Fruit fly (Drosophila melanogaster): ENCODE measurements around the gene Shab.

Shab gene

dm6 chr3L:2913291-2913690, 18.5 kb downstream of the Shab start (continued):
- TF ChIP-seq CG4854 (GFP tag; optimal IDR thresholded peaks at IDR 0.05) = no peak
- no peak for TF ChIP-seq pum (GFP tag; optimal IDR thresholded peaks at IDR 0.05)
- no peak for TF ChIP-seq Stat92E (GFP tag; optimal IDR thresholded peaks at IDR 0.05)
- TF ChIP-seq fd3F (GFP tag; optimal IDR thresholded peaks at IDR 0.05) = peak; percentile 26
- no peak for TF ChIP-seq btn (GFP tag; optimal IDR thresholded peaks at IDR 0.05)
- TF ChIP-seq fru (optimal IDR thresholded peaks at IDR 0.05) = no peak
- no peak for TF ChIP-seq CG1233 (GFP tag; optimal IDR thresholded peaks at IDR 0.05)
- TF ChIP-seq Oaz (GFP tag; IDR thresholded peaks at IDR 0.05) = no peak
- TF ChIP-seq CG9797 (GFP tag; optimal IDR thresholded peaks at IDR 0.05) = no peak
- no peak for TF ChIP-seq pan (optimal IDR thresholded peaks at IDR 0.05)
- TF ChIP-seq pan (GFP tag; optimal IDR thresholded peaks at IDR 0.05 in 1 of 2, IDR thresholded peaks at IDR 0.05 in 1 of 2) = no peak
- no peak for TF ChIP-seq emc (GFP tag; optimal IDR thresholded peaks at IDR 0.05)
- 0 out of 2 replicates have a peak, but pooled peaks have one; percentile 9 for TF ChIP-seq CG9932 (GFP tag; IDR thresholded peaks at IDR 0.05)
- TF ChIP-seq CG13894 (tag; optimal IDR thresholded peaks at IDR 0.05) = peak; percentile 41
- no peak for TF ChIP-seq Mad (GFP tag; optimal IDR thresholded peaks at IDR 0.05)
- no peak for TF ChIP-seq ken (GFP tag; IDR thresholded peaks at IDR 0.05)
- no peak for TF ChIP-seq C15 (GFP tag; IDR thresholded peaks at IDR 0.05)
- no peak for TF ChIP-seq gt (GFP tag; IDR thresholded peaks at IDR 0.05)
- TF ChIP-seq CG18619 (GFP tag; optimal IDR thresholded peaks at IDR 0.05) = no peak
- TF ChIP-seq dati (GFP tag; IDR thresholded peaks at IDR 0.05) = no peak
- TF ChIP-seq kni (GFP tag; optimal IDR thresholded peaks at IDR 0.05) = no peak
- no peak for TF ChIP-seq CG8944 (GFP tag; optimal IDR thresholded peaks at IDR 0.05)
- TF ChIP-seq nom (GFP tag; optimal IDR thresholded peaks at IDR 0.05) = no peak
- no peak for TF ChIP-seq CTCF (GFP tag; optimal IDR thresholded peaks at IDR 0.05)
- no peak for TF ChIP-seq onecut (GFP tag; IDR thresholded peaks at IDR 0.05)
- peak; percentile 75 for TF ChIP-seq row (GFP tag; IDR thresholded peaks at IDR 0.05)
- TF ChIP-seq dan (GFP tag; IDR thresholded peaks at IDR 0.05) = no peak
- no peak for TF ChIP-seq Rx (GFP tag; IDR thresholded peaks at IDR 0.05)
- TF ChIP-seq CG33213 (GFP tag; optimal IDR thresholded peaks at IDR 0.05) = no peak
- TF ChIP-seq lmd (GFP tag; IDR thresholded peaks at IDR 0.05) = peak; percentile 57
- TF ChIP-seq CG4707 (GFP tag; optimal IDR thresholded peaks at IDR 0.05) = no peak
- no peak for TF ChIP-seq Abd-B (GFP tag; optimal IDR thresholded peaks at IDR 0.05)
- no peak for TF ChIP-seq CG15073 (GFP tag; optimal IDR thresholded peaks at IDR 0.05)
- 0 out of 3 replicates have a peak, but pooled peaks have one; percentile 15 for TF ChIP-seq gce (GFP tag; IDR thresholded peaks at IDR 0.05)
- no peak for TF ChIP-seq Blimp-1 (GFP tag; optimal IDR thresholded peaks at IDR 0.05)
- TF ChIP-seq Fer1 (GFP tag; optimal IDR thresholded peaks at IDR 0.05) = peak; percentile 82
- peak; percentile 27 for TF ChIP-seq Myb (GFP tag; optimal IDR thresholded peaks at IDR 0.05)
- no peak for TF ChIP-seq cad (GFP tag; optimal IDR thresholded peaks at IDR 0.05)
- peak; percentile 18 for TF ChIP-seq ERR (GFP tag; optimal IDR thresholded peaks at IDR 0.05)

- TF ChIP-seq esg (GFP tag; conservative IDR thresholded peaks at IDR 0.05) (no peak), klu (GFP tag; IDR thresholded peaks at IDR 0.05) (no peak), CG2116 (GFP tag; optimal IDR thresholded peaks at IDR 0.05) (no peak), CG1602 (GFP tag; optimal IDR thresholded peaks at IDR 0.05) (no peak), sima (GFP tag; optimal IDR thresholded peaks at IDR 0.05) (no peak), exex (tag; optimal IDR thresholded peaks at IDR 0.05) (no peak), nerfin-1 (tag; optimal IDR thresholded peaks at IDR 0.05) (no peak), gfzf (GFP tag; optimal IDR thresholded peaks at IDR 0.05) (no peak), Usf (GFP tag; optimal IDR thresholded peaks at IDR 0.05) (no peak), lbe (GFP tag; optimal IDR thresholded peaks at IDR 0.05) (no peak), CTCF (GFP tag; optimal IDR thresholded peaks at IDR 0.05) (no peak), CG7839 (tag; optimal IDR thresholded peaks at IDR 0.05) (no peak)
Observed at dm6 chr3L:2916554-2916953, 21.7 kb downstream of the Shab start, which contains the start of gene CG9970. CG9970 (minus strand) TSS chr3L:2916654.

Data from whole organism, embryonic.